Worm (Caenorhabditis elegans): Measurements from ENCODE around the gene W07G4.2.

ce11 chrV:13009271-13009670 is 27.1 kb downstream of the W07G4.2 start:
- TF ChIP-seq ceh-9 (tag; optimal IDR thresholded peaks at IDR 0.05) (no peak), unc-86 (tag; optimal IDR thresholded peaks at IDR 0.05) (no peak), dve-1 (tag; optimal IDR thresholded peaks at IDR 0.05) (no peak), pha-4 (tag; optimal IDR thresholded peaks at IDR 0.05) (no peak), ceh-31 (tag; optimal IDR thresholded peaks at IDR 0.05) (no peak), nfya-1 (tag; optimal IDR thresholded peaks at IDR 0.05) (no peak), pag-3 (tag; optimal IDR thresholded peaks at IDR 0.05; ENCODE audit: borderline replicate concordance) (no peak), ceh-34 (tag; optimal IDR thresholded peaks at IDR 0.05) (no peak), fkh-10 (GFP tag; optimal IDR thresholded peaks at IDR 0.05) (no peak)
